Worm (Caenorhabditis elegans) whole organism, midembryonic: ENCODE measurements around the gene C35B8.3.

Source experiments
- T22C8.4 ChIP-seq: fragments of 200-800 bp; sonication (Bioruptor generic); IDR thresholded peaks from 2 replicates; pipeline ENCODE4 v1.3.6; 2022; ENCODE audit warnings: missing genetic modification characterization, missing compliant biosample characterization
- cog-1 ChIP-seq: sonication (generic microtip); optimal IDR thresholded peaks from 2 replicates; lab custom pipeline; 2016; ENCODE audit warnings: missing genetic modification characterization, missing compliant biosample characterization
- flt-1 ChIP-seq: fragments of 200-800 bp; sonication (Bioruptor generic); IDR thresholded peaks from 2 replicates; pipeline ENCODE4 v1.3.6; 2022; ENCODE audit warnings: missing genetic modification characterization, missing compliant biosample characterization
- klf-2 ChIP-seq: fragments of 200-800 bp; sonication (Bioruptor generic); conservative IDR thresholded peaks from 2 replicates; pipeline ENCODE4 v1.3.6; 2022; ENCODE audit warnings: missing genetic modification reagents, missing genetic modification characterization, missing compliant biosample characterization
- ref-1 ChIP-seq: fragments of 200-800 bp; sonication (Bioruptor generic); conservative IDR thresholded peaks from 2 replicates; pipeline ENCODE4 v1.3.6; 2022; ENCODE audit warnings: missing genetic modification reagents, missing genetic modification characterization, missing compliant biosample characterization
- tab-1 ChIP-seq: fragments of 200-800 bp; sonication (Bioruptor generic); IDR thresholded peaks from 2 replicates; pipeline ENCODE4 v1.3.6; 2022; ENCODE audit warnings: missing genetic modification characterization, missing compliant biosample characterization
- ztf-23 ChIP-seq: fragments of 200-800 bp; sonication (Bioruptor generic); IDR thresholded peaks from 2 replicates; pipeline ENCODE4 v1.3.6; 2022; ENCODE audit warnings: missing genetic modification reagents, missing genetic modification characterization, missing compliant biosample characterization

DNA sequence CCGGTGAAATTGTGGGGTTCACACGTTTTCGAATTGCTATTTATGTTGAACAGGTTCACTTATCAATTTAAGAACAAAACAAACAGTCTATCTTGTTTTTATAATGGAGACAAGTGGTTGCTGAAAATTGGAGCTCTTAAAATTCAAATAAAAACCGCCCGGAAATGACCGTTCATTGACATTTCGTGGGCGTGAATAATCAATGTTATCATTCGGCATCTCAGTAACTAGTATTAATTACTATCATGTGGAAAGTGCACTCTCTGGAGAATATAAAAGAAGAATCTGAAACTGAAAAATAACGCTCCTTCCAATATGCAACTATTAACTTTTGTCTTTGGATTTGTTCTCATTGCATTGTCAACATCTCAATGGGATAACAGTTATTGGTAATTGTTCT lies 45.5 kb upstream of the C35B8.3 start, which contains the start of gene B0563.9:
- TF ChIP-seq flt-1 (GFP tag; lab: Robert Waterston, UW) (no peak), T22C8.4 (no peak), ref-1 (GFP tag; lab: Robert Waterston, UW) (no peak), tab-1 (GFP tag; lab: Robert Waterston, UW) (no peak), klf-2 (no peak), cog-1 (no peak), ztf-23 (GFP tag; lab: Robert Waterston, UW) (no peak)
